Worm (Caenorhabditis elegans) whole organism, L2 larva: ENCODE measurements around the gene T04A6.2.
"Not testable (repeated sequence)": the region's sequence is repeated elsewhere in the genome, so short reads cannot be mapped to it uniquely, and the experiment has no call there.

Experiments
- alr-1 ChIP-seq: fragments of 150-350 bp; optimal IDR thresholded peaks from 2 replicates; lab custom pipeline; 2014; ENCODE audit warnings: missing biosample characterization, missing genetic modification characterization
- aly-2 ChIP-seq: fragments of 150-350 bp; optimal IDR thresholded peaks from 2 replicates; lab custom pipeline; 2014; ENCODE audit warnings: missing biosample characterization, missing genetic modification characterization
- ama-1 ChIP-seq: fragments of 150-350 bp; optimal IDR thresholded peaks from 2 replicates; lab custom pipeline; 2018; ENCODE audit warnings: inconsistent platforms
- egl-27 ChIP-seq: sonication (generic microtip); optimal IDR thresholded peaks from 3 replicates; lab custom pipeline; 2017; ENCODE audit warnings: missing biosample characterization, missing genetic modification reagents, missing genetic modification characterization
- lin-39 ChIP-seq: fragments of 150-350 bp; optimal IDR thresholded peaks from 2 replicates; lab custom pipeline; 2014; ENCODE audit warnings: missing biosample characterization, missing genetic modification reagents, missing genetic modification characterization
- lsy-2 ChIP-seq, 2 experiments: fragments of 150-350 bp in 1 of 2; sonication (generic microtip) in 1 of 2; optimal IDR thresholded peaks; 2 replicates each; lab custom pipeline; 2014 to 2017; ENCODE audit warnings: missing biosample characterization in 2 of 2, missing genetic modification characterization in 2 of 2
- nhr-10 ChIP-seq: sonication (generic microtip); optimal IDR thresholded peaks from 2 replicates; lab custom pipeline; 2017; ENCODE audit warnings: missing biosample characterization, missing genetic modification characterization
- nhr-11 ChIP-seq: fragments of 150-350 bp; optimal IDR thresholded peaks from 2 replicates; lab custom pipeline; 2014; ENCODE audit warnings: missing biosample characterization, missing genetic modification characterization
- nhr-25 ChIP-seq: fragments of 150-350 bp; sonication (generic microtip); optimal IDR thresholded peaks from 3 replicates; lab custom pipeline; 2014; ENCODE audit warnings: missing biosample characterization, missing genetic modification characterization
- nhr-77 ChIP-seq: fragments of 150-350 bp; optimal IDR thresholded peaks from 2 replicates; lab custom pipeline; 2014; ENCODE audit warnings: missing biosample characterization, missing genetic modification characterization
- unc-55 ChIP-seq: fragments of 150-350 bp; sonication (generic microtip); optimal IDR thresholded peaks from 3 replicates; lab custom pipeline; 2014; ENCODE audit warnings: missing biosample characterization, missing genetic modification reagents, missing genetic modification characterization

DNA sequence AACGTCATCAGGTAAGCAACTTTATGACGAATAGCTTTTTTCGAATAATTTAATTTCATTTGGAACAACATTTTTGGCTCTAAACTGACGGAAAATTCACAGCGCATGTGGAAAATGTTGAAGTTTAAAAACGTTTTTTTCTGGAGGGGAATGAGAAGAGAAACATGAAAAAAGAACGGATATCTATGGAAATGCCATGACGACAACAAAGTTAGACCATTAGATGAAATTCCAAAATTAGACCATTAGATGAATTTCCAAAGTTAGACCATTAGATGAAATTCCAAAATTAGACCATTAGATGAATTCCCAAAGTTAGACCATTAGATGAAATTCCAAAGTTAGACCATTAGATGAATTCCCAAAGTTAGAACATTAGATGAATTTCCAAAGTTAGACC is 20.1 kb upstream of the T04A6.2 start, which contains the start of gene Y80D4G.2:
- TF ChIP-seq lin-39 (tag; lab: Kevin White, UChicago); nhr-11 (tag; lab: Kevin White, UChicago); nhr-25 (tag; lab: Kevin White, UChicago); aly-2; egl-27 (tag; lab: Kevin White, UChicago); nhr-77 (tag; lab: Kevin White, UChicago); unc-55 (GFP tag; lab: Kevin White, UChicago); alr-1 (tag; lab: Kevin White, UChicago); lsy-2 (tag; optimal IDR thresholded peaks at IDR 0.05; lab: Kevin White, UChicago); ama-1; nhr-10: not testable (repeated sequence)
